Fruit fly (Drosophila melanogaster): ENCODE measurements around the gene Ugt36A1.
A peak's percentile ranks its signal among the peaks of the same experiment; 100 is the strongest.

Ugt36A1 gene

dm6 chr2L:3657349-3658142, 38.6 kb downstream of the Ugt36A1 start (continued):
- peak; percentile 50 for TF ChIP-seq bcd (GFP tag; optimal IDR thresholded peaks at IDR 0.05)
- peak; percentile 38 for TF ChIP-seq CG15514 (GFP tag; optimal IDR thresholded peaks at IDR 0.05)
- TF ChIP-seq CG4854 (GFP tag; optimal IDR thresholded peaks at IDR 0.05), result peak; percentile 67
- TF ChIP-seq sna (GFP tag; IDR thresholded peaks at IDR 0.05; ENCODE audit: partially characterized antibody), result no peak
- peak; percentile 58 for TF ChIP-seq CG17359 (tag; optimal IDR thresholded peaks at IDR 0.05)
- TF ChIP-seq CG2712 (tag; optimal IDR thresholded peaks at IDR 0.05), result peak; percentile 71
- TF ChIP-seq CG18599 (GFP tag; optimal IDR thresholded peaks at IDR 0.05), result peak; percentile 48
- TF ChIP-seq CG1602 (GFP tag; optimal IDR thresholded peaks at IDR 0.05), result peak; percentile 23
- peak; percentile 48 for TF ChIP-seq CG1603 (tag; optimal IDR thresholded peaks at IDR 0.05)
- TF ChIP-seq Oli (tag; optimal IDR thresholded peaks at IDR 0.05), result no peak
- peak; percentile 71; the same call in 2 of the 3 replicates for TF ChIP-seq ase (GFP tag; IDR thresholded peaks at IDR 0.05)
- peak; percentile 43 to 71 for TF ChIP-seq dpn (GFP tag; optimal IDR thresholded peaks at IDR 0.05)
- peak; percentile 89 for TF ChIP-seq CG3163 (GFP tag; optimal IDR thresholded peaks at IDR 0.05)
- TF ChIP-seq HmgZ (tag; optimal IDR thresholded peaks at IDR 0.05), result peak; percentile 92
- TF ChIP-seq CG12155 (GFP tag; optimal IDR thresholded peaks at IDR 0.05), result peak; percentile 35
- TF ChIP-seq unpg (GFP tag; optimal IDR thresholded peaks at IDR 0.05), result peak; percentile 40
- TF ChIP-seq CG4730 (GFP tag; IDR thresholded peaks at IDR 0.05), result peak; percentile 38; the same call in 1 of the 2 replicates
- no peak for TF ChIP-seq CG17802 (tag; optimal IDR thresholded peaks at IDR 0.05)
- peak in 1 of 3 experiments; percentile 50 for TF ChIP-seq Stat92E (GFP tag; optimal IDR thresholded peaks at IDR 0.05)
- TF ChIP-seq Blimp-1 (GFP tag; optimal IDR thresholded peaks at IDR 0.05), result peak; percentile 55
- no peak for TF ChIP-seq chm (GFP tag; IDR thresholded peaks at IDR 0.05)
- peak; percentile 43 for TF ChIP-seq CG1233 (GFP tag; optimal IDR thresholded peaks at IDR 0.05)
- peak; percentile 55 for TF ChIP-seq tin (GFP tag; optimal IDR thresholded peaks at IDR 0.05)
- 0 out of 3 replicates have a peak, but pooled peaks have one; percentile 31 for TF ChIP-seq CG11093 (GFP tag; IDR thresholded peaks at IDR 0.05)
- TF ChIP-seq CG12071 (GFP tag; optimal IDR thresholded peaks at IDR 0.05), result no peak
- TF ChIP-seq Nf-YC (tag; optimal IDR thresholded peaks at IDR 0.05), result peak; percentile 85
- peak; percentile 90 for TF ChIP-seq CG42726 (GFP tag; IDR thresholded peaks at IDR 0.05; ENCODE audit: partially characterized antibody)
- TF ChIP-seq CG12236 (GFP tag; optimal IDR thresholded peaks at IDR 0.05), result peak; percentile 18
- peak; percentile 76 for TF ChIP-seq Side (GFP tag; optimal IDR thresholded peaks at IDR 0.05)
- TF ChIP-seq HLH54F (GFP tag; optimal IDR thresholded peaks at IDR 0.05), result peak; percentile 29
- TF ChIP-seq mirr (GFP tag; optimal IDR thresholded peaks at IDR 0.05), result peak; percentile 56
- TF ChIP-seq jumu (GFP tag; optimal IDR thresholded peaks at IDR 0.05), result no peak
- peak; percentile 2 for TF ChIP-seq CG8388 (GFP tag; optimal IDR thresholded peaks at IDR 0.05)
- no peak for TF ChIP-seq D19B (GFP tag; optimal IDR thresholded peaks at IDR 0.05)
- TF ChIP-seq CG17328 (GFP tag; IDR thresholded peaks at IDR 0.05), result peak; percentile 51; the same call in 1 of the 2 replicates
- TF ChIP-seq br (optimal IDR thresholded peaks at IDR 0.05), result no peak
- peak; percentile 100 for TF ChIP-seq CTCF (GFP tag; optimal IDR thresholded peaks at IDR 0.05)
- TF ChIP-seq lbe (GFP tag; optimal IDR thresholded peaks at IDR 0.05), result peak; percentile 34
- no peak for TF ChIP-seq Gsc (GFP tag; IDR thresholded peaks at IDR 0.05)
- no peak for TF ChIP-seq Tbp (GFP tag; optimal IDR thresholded peaks at IDR 0.05)
- TF ChIP-seq pan (optimal IDR thresholded peaks at IDR 0.05), result no peak
- TF ChIP-seq pan (GFP tag; optimal IDR thresholded peaks at IDR 0.05 in 1 of 2, IDR thresholded peaks at IDR 0.05 in 1 of 2), result peak in 1 of 2 experiments; percentile 35
- TF ChIP-seq yki (optimal IDR thresholded peaks at IDR 0.05), result peak; percentile 32
- TF ChIP-seq CG11247 (GFP tag; IDR thresholded peaks at IDR 0.05), result peak; percentile 66
- TF ChIP-seq ERR (GFP tag; optimal IDR thresholded peaks at IDR 0.05), result peak; percentile 36
- TF ChIP-seq Asciz (GFP tag; optimal IDR thresholded peaks at IDR 0.05), result peak; percentile 8
- peak; percentile 55 for TF ChIP-seq Myb (GFP tag; optimal IDR thresholded peaks at IDR 0.05)
- peak; percentile 30 for TF ChIP-seq gfzf (GFP tag; optimal IDR thresholded peaks at IDR 0.05)
- peak; percentile 78 for TF ChIP-seq CG12769 (tag; optimal IDR thresholded peaks at IDR 0.05)
- TF ChIP-seq ssp (GFP tag; IDR thresholded peaks at IDR 0.05), result peak; percentile 36; the same call in 1 of the 2 replicates
